Fruit fly (Drosophila melanogaster) whole organism: ENCODE results near the gene qtc.

Experiments used
- pan ChIP-seq: fragments of >200 bp; optimal IDR thresholded peaks from 2 replicates; lab custom pipeline; 2017
- psq ChIP-seq: fragments of >200 bp; optimal IDR thresholded peaks from 2 replicates; lab custom pipeline; 2017
- usp ChIP-seq: fragments of >200 bp; optimal IDR thresholded peaks from 2 replicates; lab custom pipeline; 2017; ENCODE audit warnings: missing biosample characterization, missing genetic modification characterization, mixed read lengths

- no peak for TF ChIP-seq pan
- no peak for TF ChIP-seq psq (lab: Kevin White, UChicago)
- TF ChIP-seq usp (GFP tag; lab: Kevin White, UChicago): no peak
Observed at dm6 chr2L:5079200-5079599, 18.6 kb downstream of the qtc start.
